Worm (Caenorhabditis elegans) whole organism, young adult: ENCODE results near the gene F43C11.11.

Experiments used
- B0019.2 ChIP-seq: fragments of 200-800 bp; sonication (Bioruptor generic); conservative IDR thresholded peaks from 2 replicates; pipeline ENCODE4 v1.3.6; 2022; ENCODE audit warnings: missing genetic modification reagents, missing genetic modification characterization, missing compliant biosample characterization
- C06A6.2 ChIP-seq: fragments of 200-800 bp; sonication (Bioruptor generic); conservative IDR thresholded peaks from 2 replicates; pipeline ENCODE4 v1.3.6; 2022; ENCODE audit warnings: missing genetic modification characterization, missing compliant biosample characterization
- F10E7.11 ChIP-seq: sonication (generic microtip); optimal IDR thresholded peaks from 2 replicates; lab custom pipeline; 2017; ENCODE audit warnings: mild to moderate bottlenecking, missing genetic modification characterization, moderate library complexity, missing compliant biosample characterization
- F55B11.4 ChIP-seq: sonication (generic microtip); optimal IDR thresholded peaks from 2 replicates; lab custom pipeline; 2016; ENCODE audit warnings: missing compliant biosample characterization, missing genetic modification characterization, borderline replicate concordance; ENCODE audit not compliant: insufficient read depth
- F57A8.1 ChIP-seq: fragments of 200-800 bp; sonication (Bioruptor generic); optimal IDR thresholded peaks from 2 replicates; lab custom pipeline; 2018; ENCODE audit warnings: mild to moderate bottlenecking, missing genetic modification characterization, moderate library complexity, missing compliant biosample characterization
- K12H6.12 ChIP-seq: fragments of 200-800 bp; sonication (Bioruptor generic); optimal IDR thresholded peaks from 2 replicates; lab custom pipeline; 2018; ENCODE audit warnings: mild to moderate bottlenecking, missing genetic modification characterization, missing compliant biosample characterization
- T07F8.4 ChIP-seq: sonication (generic microtip); optimal IDR thresholded peaks from 2 replicates; lab custom pipeline; 2016; ENCODE audit warnings: mild to moderate bottlenecking, missing genetic modification characterization, moderate library complexity, missing compliant biosample characterization
- T26A5.8 ChIP-seq: sonication (generic microtip); optimal IDR thresholded peaks from 2 replicates; lab custom pipeline; 2016; ENCODE audit warnings: missing genetic modification characterization, missing compliant biosample characterization
- Y53G8AR.9 ChIP-seq: fragments of 200-800 bp; sonication (Bioruptor generic); conservative IDR thresholded peaks from 2 replicates; pipeline ENCODE4 v1.3.6; 2022; ENCODE audit warnings: missing genetic modification reagents, missing genetic modification characterization, missing compliant biosample characterization
- Y56A3A.18 ChIP-seq: fragments of 200-800 bp; sonication (Bioruptor generic); IDR thresholded peaks from 2 replicates; pipeline ENCODE4 v1.3.6; 2022; ENCODE audit warnings: missing genetic modification reagents, missing genetic modification characterization, missing compliant biosample characterization
- Y79H2A.3 ChIP-seq: fragments of 200-800 bp; sonication (Bioruptor generic); conservative IDR thresholded peaks from 2 replicates; pipeline ENCODE4 v1.3.6; 2022; ENCODE audit warnings: missing genetic modification reagents, missing genetic modification characterization, missing compliant biosample characterization
- akir-1 ChIP-seq: fragments of 200-800 bp; sonication (Bioruptor generic); optimal IDR thresholded peaks from 2 replicates; lab custom pipeline; 2018; ENCODE audit warnings: mild to moderate bottlenecking, missing genetic modification characterization, moderate library complexity, missing compliant biosample characterization
- ama-1 ChIP-seq, 3 experiments: fragments of 150-350 bp in 1 of 3; sonication (generic microtip) in 2 of 3; optimal IDR thresholded peaks; 2 replicates each; lab custom pipeline; 2014 to 2018; ENCODE audit warnings: missing biosample characterization in 2 of 3, missing genetic modification characterization in 2 of 3, missing genetic modification reagents in 2 of 3
- aptf-3 ChIP-seq: fragments of 200-800 bp; sonication (Bioruptor generic); IDR thresholded peaks from 2 replicates; pipeline ENCODE4 v1.3.6; 2022; ENCODE audit warnings: missing genetic modification characterization, missing compliant biosample characterization
- atf-7 ChIP-seq: sonication (generic microtip); optimal IDR thresholded peaks from 2 replicates; lab custom pipeline; 2017; ENCODE audit warnings: mild to moderate bottlenecking, missing genetic modification characterization, missing compliant biosample characterization
- bed-1 ChIP-seq: fragments of 200-800 bp; sonication (Bioruptor generic); IDR thresholded peaks from 2 replicates; pipeline ENCODE4 v1.3.6; 2022; ENCODE audit warnings: missing genetic modification reagents, missing genetic modification characterization, missing compliant biosample characterization
- dpff-1 ChIP-seq: sonication (generic microtip); optimal IDR thresholded peaks from 2 replicates; lab custom pipeline; 2017; ENCODE audit warnings: mild to moderate bottlenecking, missing genetic modification characterization, missing compliant biosample characterization
- efl-1 ChIP-seq: fragments of 150-350 bp; optimal IDR thresholded peaks from 2 replicates; lab custom pipeline; 2014; ENCODE audit warnings: missing biosample characterization, missing genetic modification reagents, missing genetic modification characterization
- egrh-3 ChIP-seq: fragments of 200-800 bp; sonication (Bioruptor generic); IDR thresholded peaks from 2 replicates; pipeline ENCODE4 v1.3.6; 2022; ENCODE audit warnings: missing genetic modification reagents, missing genetic modification characterization, missing compliant biosample characterization
- ekl-4 ChIP-seq: fragments of 200-800 bp; sonication (Bioruptor generic); IDR thresholded peaks from 2 replicates; pipeline ENCODE4 v1.3.6; 2022; ENCODE audit warnings: missing genetic modification reagents, missing genetic modification characterization, missing compliant biosample characterization
- ets-4 ChIP-seq: fragments of 200-800 bp; sonication (Bioruptor generic); optimal IDR thresholded peaks from 2 replicates; lab custom pipeline; 2018; ENCODE audit warnings: mild to moderate bottlenecking, missing genetic modification characterization, missing compliant biosample characterization
- fkh-3 ChIP-seq: sonication (generic microtip); optimal IDR thresholded peaks from 2 replicates; lab custom pipeline; 2016; ENCODE audit warnings: mild to moderate bottlenecking, missing genetic modification characterization, missing compliant biosample characterization
- gei-17 ChIP-seq: fragments of 200-800 bp; sonication (Bioruptor generic); optimal IDR thresholded peaks from 2 replicates; lab custom pipeline; 2018; ENCODE audit warnings: mild to moderate bottlenecking, missing genetic modification characterization, missing compliant biosample characterization
- hsf-1 ChIP-seq: fragments of 200-800 bp; sonication (Bioruptor generic); IDR thresholded peaks from 2 replicates; pipeline ENCODE4 v1.3.6; 2022; ENCODE audit warnings: missing genetic modification reagents, missing genetic modification characterization, missing compliant biosample characterization
- let-526 ChIP-seq: fragments of 200-800 bp; sonication (Bioruptor generic); IDR thresholded peaks from 2 replicates; pipeline ENCODE4 v1.3.6; 2022; ENCODE audit warnings: missing genetic modification reagents, missing genetic modification characterization, missing compliant biosample characterization
- lin-35 ChIP-seq, 3 experiments: fragments of 150-350 bp in 2 of 3; sonication (generic microtip) in 1 of 3; optimal IDR thresholded peaks; 2 replicates each; lab custom pipeline; 2014 to 2018; ENCODE audit warnings: missing biosample characterization in 3 of 3, missing genetic modification characterization in 3 of 3, missing genetic modification reagents in 3 of 3
- lir-1 ChIP-seq: fragments of 200-800 bp; sonication (Bioruptor generic); conservative IDR thresholded peaks from 2 replicates; pipeline ENCODE4 v1.3.6; 2022; ENCODE audit warnings: missing genetic modification reagents, missing genetic modification characterization, missing compliant biosample characterization
- nfya-1 ChIP-seq: sonication (generic microtip); optimal IDR thresholded peaks from 2 replicates; lab custom pipeline; 2017; ENCODE audit warnings: antibody characterized with exemption, missing compliant biosample characterization, missing genetic modification characterization, borderline replicate concordance; ENCODE audit not compliant: insufficient read depth
- nfyb-1 ChIP-seq: fragments of 200-800 bp; sonication (Bioruptor generic); IDR thresholded peaks from 2 replicates; pipeline ENCODE4 v1.3.6; 2022; ENCODE audit warnings: missing genetic modification reagents, missing genetic modification characterization, missing compliant biosample characterization
- nhr-27 ChIP-seq: fragments of 200-800 bp; sonication (Bioruptor generic); optimal IDR thresholded peaks from 2 replicates; lab custom pipeline; 2018; ENCODE audit warnings: mild to moderate bottlenecking, missing genetic modification characterization, moderate library complexity, missing compliant biosample characterization
- snpc-4 ChIP-seq, 5 experiments: fragments of 150-350 bp in 1 of 5; sonication (generic microtip) in 4 of 5; optimal IDR thresholded peaks; 2 replicates each; lab custom pipeline; 2014 to 2018; ENCODE audit warnings: missing genetic modification characterization in 5 of 5, missing biosample characterization in 3 of 5, antibody characterized with exemption in 2 of 5, mild to moderate bottlenecking in 2 of 5, missing compliant biosample characterization in 2 of 5, missing genotype in 2 of 5, moderate library complexity in 2 of 5, missing genetic modification reagents in 1 of 5
- sptf-2 ChIP-seq: fragments of 200-800 bp; sonication (Bioruptor generic); optimal IDR thresholded peaks from 2 replicates; lab custom pipeline; 2018; ENCODE audit warnings: mild to moderate bottlenecking, missing genetic modification characterization, missing compliant biosample characterization
- tbx-9 ChIP-seq: sonication (generic microtip); optimal IDR thresholded peaks from 2 replicates; lab custom pipeline; 2016; ENCODE audit warnings: borderline replicate concordance, missing genetic modification characterization, inconsistent platforms, missing compliant biosample characterization
- tlf-1 ChIP-seq: fragments of 200-800 bp; sonication (Bioruptor generic); optimal IDR thresholded peaks from 2 replicates; lab custom pipeline; 2018; ENCODE audit warnings: mild to moderate bottlenecking, missing genetic modification characterization, missing compliant biosample characterization
- zfh-2 ChIP-seq: fragments of 200-800 bp; sonication (Bioruptor generic); conservative IDR thresholded peaks from 2 replicates; pipeline ENCODE4 v1.3.6; 2022; ENCODE audit warnings: missing genetic modification reagents, missing genetic modification characterization, missing compliant biosample characterization
- ztf-18 ChIP-seq: sonication (generic microtip); optimal IDR thresholded peaks from 2 replicates; lab custom pipeline; 2016; ENCODE audit warnings: missing genotype, mild to moderate bottlenecking, missing genetic modification characterization, missing compliant biosample characterization
- ztf-25 ChIP-seq: fragments of 200-800 bp; sonication (Bioruptor generic); IDR thresholded peaks from 2 replicates; pipeline ENCODE4 v1.3.6; 2022; ENCODE audit warnings: missing genetic modification reagents, missing genetic modification characterization, missing compliant biosample characterization
- ztf-26 ChIP-seq: sonication (generic microtip); optimal IDR thresholded peaks from 2 replicates; lab custom pipeline; 2017; ENCODE audit warnings: missing genetic modification characterization, missing compliant biosample characterization
- ztf-3 ChIP-seq: fragments of 200-800 bp; sonication (Bioruptor generic); optimal IDR thresholded peaks from 2 replicates; lab custom pipeline; 2018; ENCODE audit warnings: mild to moderate bottlenecking, missing genetic modification characterization, missing compliant biosample characterization

The F43C11.11 gene

ce11 chrII:2390884-2391283 is 27.3 kb upstream of the F43C11.11 start, which contains the start of gene F16G10.10:
F16G10.10 (minus strand) TSS chrII:2390984.
- TF ChIP-seq lir-1 (no peak), aptf-3 (GFP tag; lab: Robert Waterston, UW) (no peak), tbx-9 (tag; lab: Kevin White, UChicago) (no peak), F10E7.11 (tag; lab: Kevin White, UChicago) (no peak), fkh-3 (no peak), ekl-4 (no peak), atf-7 (tag; lab: Kevin White, UChicago) (no peak), Y79H2A.3 (GFP tag; lab: Robert Waterston, UW) (no peak), ama-1 (optimal IDR thresholded peaks at IDR 0.05; lab: Kevin White, UChicago) (no peak), ama-1 (GFP tag; optimal IDR thresholded peaks at IDR 0.05; lab: Kevin White, UChicago) (no peak), F57A8.1 (no peak), zfh-2 (GFP tag; lab: Robert Waterston, UW) (no peak), Y53G8AR.9 (no peak), tlf-1 (GFP tag; lab: Kevin White, UChicago) (no peak), ztf-25 (GFP tag; lab: Robert Waterston, UW) (no peak), lin-35 (GFP tag; optimal IDR thresholded peaks at IDR 0.05; lab: Kevin White, UChicago) (no peak)

DNA sequence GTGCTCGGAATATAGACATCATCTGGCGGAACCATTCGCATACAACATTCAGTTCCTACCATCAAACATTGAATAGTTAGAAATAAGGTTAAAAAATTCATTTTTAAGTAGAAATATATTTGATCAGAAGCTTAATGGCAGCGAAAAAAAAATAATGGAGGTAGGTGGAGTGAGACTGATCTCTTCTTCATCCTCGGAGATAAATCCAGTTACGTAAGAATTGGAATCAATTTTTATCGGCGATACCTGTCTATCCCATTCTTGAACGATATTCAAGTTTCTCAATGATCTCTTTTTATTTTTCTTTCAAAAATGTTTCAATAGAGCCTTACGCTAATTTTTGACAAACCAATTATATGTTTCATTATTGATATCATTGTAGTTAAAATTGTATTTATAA is 21.9 kb upstream of the F43C11.11 start, which contains the start of gene F16G10.9:
Gene F16G10.9 (minus strand): TSS at position 101 of the 400 bp plus-strand sequence.
- TF ChIP-seq T07F8.4 (tag; lab: Kevin White, UChicago) (no peak), ets-4 (no peak), dpff-1 (tag; lab: Kevin White, UChicago) (no peak), efl-1 (GFP tag; lab: Kevin White, UChicago) (no peak), akir-1 (no peak), C06A6.2 (no peak)

- TF ChIP-seq sptf-2 (GFP tag; lab: Kevin White, UChicago): no peak
- TF ChIP-seq nhr-27: no peak
These were observed 19.8 kb upstream of the F43C11.11 start, which contains the start of gene F16G10.8 for ce11 chrII:2383334-2383733. F16G10.8 (minus strand) TSS chrII:2383434.

DNA sequence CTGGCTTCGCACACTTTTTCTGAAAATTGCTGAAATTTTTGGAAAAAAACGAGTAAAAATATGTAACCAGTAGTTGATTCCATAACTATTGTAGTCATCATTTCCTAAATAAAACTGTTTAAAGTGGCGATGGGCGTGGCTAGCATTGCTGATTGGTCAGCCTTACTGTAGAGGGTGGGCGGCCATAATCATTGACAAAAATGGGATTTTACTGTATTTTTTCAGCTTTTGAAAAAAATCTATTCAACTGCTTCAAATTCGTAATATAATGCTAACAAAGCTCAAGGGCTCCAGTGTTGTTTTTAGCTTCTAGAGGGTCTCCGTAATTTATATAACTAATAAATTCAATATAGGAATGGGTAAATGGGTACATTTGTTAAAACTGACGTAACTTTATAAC is 16.6 kb upstream of the F43C11.11 start, which contains the start of gene F16G10.7:
Gene F16G10.7 (minus strand): TSS at position 101 of the 400 bp plus-strand sequence.
- TF ChIP-seq F55B11.4: no peak
- TF ChIP-seq Y56A3A.18 (GFP tag; lab: Robert Waterston, UW): no peak
- TF ChIP-seq nfyb-1: no peak
- TF ChIP-seq nhr-27: no peak
- TF ChIP-seq snpc-4 (GFP tag; optimal IDR thresholded peaks at IDR 0.05; lab: Kevin White, UChicago): no peak
- TF ChIP-seq snpc-4 (tag; optimal IDR thresholded peaks at IDR 0.05; lab: Kevin White, UChicago): no peak
- TF ChIP-seq hsf-1: no peak
- TF ChIP-seq zfh-2 (GFP tag; lab: Robert Waterston, UW): no peak

- TF ChIP-seq F55B11.4: no peak
- peak; percentile 55; the same call in 1 of the 2 replicates for TF ChIP-seq egrh-3 (GFP tag; lab: Robert Waterston, UW)
These were observed 16.1 kb upstream of the F43C11.11 start for ce11 chrII:2379673-2380072.

- TF ChIP-seq ztf-26 (tag; lab: Kevin White, UChicago): peak; percentile 19
- peak; percentile 80 for TF ChIP-seq ztf-3 (GFP tag; lab: Kevin White, UChicago)
- peak; percentile 91 for TF ChIP-seq nfyb-1
- no peak for TF ChIP-seq T26A5.8
- TF ChIP-seq Y56A3A.18 (GFP tag; lab: Robert Waterston, UW): peak; percentile 51; the same call in 1 of the 2 replicates
- no peak for TF ChIP-seq K12H6.12
- TF ChIP-seq tbx-9 (tag; lab: Kevin White, UChicago): no peak
- TF ChIP-seq let-526: 0 out of 2 replicates have a peak, but pooled peaks have one; percentile 17
- TF ChIP-seq atf-7 (tag; lab: Kevin White, UChicago): peak; percentile 99
- no peak for TF ChIP-seq nfya-1 (tag; lab: Kevin White, UChicago)
- TF ChIP-seq gei-17 (GFP tag; lab: Kevin White, UChicago): peak; percentile 61
- TF ChIP-seq ztf-18 (tag; lab: Kevin White, UChicago): peak; percentile 12
- TF ChIP-seq B0019.2 (GFP tag; lab: Robert Waterston, UW): no peak
- TF ChIP-seq egrh-3 (GFP tag; lab: Robert Waterston, UW): no peak
- TF ChIP-seq bed-1 (GFP tag; lab: Robert Waterston, UW): no peak
- TF ChIP-seq C06A6.2: peak; percentile 61
These were observed 15.0 kb upstream of the F43C11.11 start for ce11 chrII:2378465-2379009.
